Fruit fly (Drosophila melanogaster): ENCODE measurements around the gene Tmc.

DNA sequence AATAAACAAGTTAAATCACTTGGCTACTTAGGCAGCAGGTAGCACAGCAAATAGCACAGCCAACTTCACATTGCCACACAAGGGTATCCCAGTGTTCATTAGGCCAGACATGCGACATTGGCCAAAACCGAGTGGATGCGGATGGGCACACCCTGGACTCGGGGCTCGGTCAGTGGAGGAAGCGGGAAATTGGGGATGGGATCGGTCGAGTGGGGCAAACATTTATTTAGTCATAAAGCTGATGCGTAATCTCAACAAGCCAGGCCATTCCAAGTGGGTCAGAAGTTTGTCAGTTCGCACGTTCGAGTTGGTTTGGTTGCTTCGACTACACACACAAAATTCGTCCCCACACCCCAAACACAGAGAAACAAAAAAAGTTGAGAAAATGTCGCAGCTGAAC is 1.1 kb downstream of the Tmc start, which contains the start of gene CG3222:
- TF ChIP-seq N (GFP tag; optimal IDR thresholded peaks at IDR 0.05): no peak
- no peak for TF ChIP-seq sage (GFP tag; optimal IDR thresholded peaks at IDR 0.05)
- no peak for TF ChIP-seq psq (GFP tag; optimal IDR thresholded peaks at IDR 0.05)
- TF ChIP-seq fru (GFP tag; optimal IDR thresholded peaks at IDR 0.05): no peak
- TF ChIP-seq tai (GFP tag; optimal IDR thresholded peaks at IDR 0.05): no peak
- no peak for TF ChIP-seq Hr83 (GFP tag; optimal IDR thresholded peaks at IDR 0.05; ENCODE audit: poor library complexity, severe bottlenecking)
- no peak for TF ChIP-seq foxo (GFP tag; optimal IDR thresholded peaks at IDR 0.05)
- TF ChIP-seq sv (GFP tag; optimal IDR thresholded peaks at IDR 0.05): no peak
- no peak for TF ChIP-seq Dif (GFP tag; optimal IDR thresholded peaks at IDR 0.05; ENCODE audit: partially characterized antibody)
- no peak for TF ChIP-seq Dfd (GFP tag; optimal IDR thresholded peaks at IDR 0.05)
- no peak for TF ChIP-seq Mio (GFP tag; optimal IDR thresholded peaks at IDR 0.05)
- no peak for TF ChIP-seq usp (GFP tag; optimal IDR thresholded peaks at IDR 0.05)
- no peak for TF ChIP-seq Sp1 (GFP tag; optimal IDR thresholded peaks at IDR 0.05)
